Worm (Caenorhabditis elegans) whole organism, early embryonic: Measurements from ENCODE around the gene ZK666.11.

Experiments used
- B0310.2 ChIP-seq: sonication (generic microtip); optimal IDR thresholded peaks from 2 replicates; lab custom pipeline; 2016; ENCODE audit warnings: mild to moderate bottlenecking, missing genetic modification characterization, missing compliant biosample characterization
- F13C5.2 ChIP-seq: sonication (generic microtip); optimal IDR thresholded peaks from 2 replicates; lab custom pipeline; 2017; ENCODE audit warnings: mild to moderate bottlenecking, missing genetic modification characterization, inconsistent platforms, missing compliant biosample characterization
- ama-1 ChIP-seq: fragments of 150-350 bp; optimal IDR thresholded peaks from 2 replicates; lab custom pipeline; 2014
- ceh-36 ChIP-seq: sonication (generic microtip); optimal IDR thresholded peaks from 2 replicates; lab custom pipeline; 2016; ENCODE audit warnings: missing genetic modification characterization, inconsistent platforms, missing compliant biosample characterization
- flt-1 ChIP-seq: fragments of 200-800 bp; sonication (Bioruptor generic); IDR thresholded peaks from 2 replicates; pipeline ENCODE4 v1.3.6; 2022; ENCODE audit warnings: missing genetic modification characterization, missing compliant biosample characterization
- pes-1 ChIP-seq: fragments of 200-800 bp; sonication (Bioruptor generic); IDR thresholded peaks from 2 replicates; pipeline ENCODE4 v1.3.6; 2022; ENCODE audit warnings: missing genetic modification reagents, missing genetic modification characterization, missing compliant biosample characterization
- scrt-1 ChIP-seq: fragments of 200-800 bp; sonication (Bioruptor generic); IDR thresholded peaks from 2 replicates; pipeline ENCODE4 v1.3.6; 2022; ENCODE audit warnings: missing genetic modification characterization, missing compliant biosample characterization
- sea-1 ChIP-seq: fragments of 200-800 bp; sonication (Bioruptor generic); conservative IDR thresholded peaks from 2 replicates; pipeline ENCODE4 v1.3.6; 2022; ENCODE audit warnings: missing genetic modification characterization, missing compliant biosample characterization
- tra-4 ChIP-seq: sonication (generic microtip); optimal IDR thresholded peaks from 2 replicates; lab custom pipeline; 2017; ENCODE audit warnings: missing genetic modification characterization, missing compliant biosample characterization

DNA sequence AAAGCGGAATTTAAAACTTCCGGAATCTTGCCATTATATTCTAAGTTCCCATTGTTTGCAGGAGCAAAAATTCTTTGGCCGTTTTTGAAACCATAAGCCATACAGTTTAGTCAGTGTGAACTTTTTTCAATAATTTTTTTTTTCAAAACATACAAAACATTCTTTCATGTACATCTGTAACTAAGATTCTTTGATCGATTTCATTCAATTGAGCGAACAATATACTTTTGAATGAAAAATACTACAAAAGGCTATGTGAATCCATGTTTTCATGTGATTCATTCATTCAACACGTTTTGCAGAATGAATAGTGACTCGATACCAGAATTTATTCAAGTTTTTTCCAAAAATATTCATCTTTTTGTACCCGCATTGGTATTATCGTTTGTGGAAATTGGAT lies 4.4 kb downstream of the ZK666.11 start, which contains the start of gene ZK666.15:
- TF ChIP-seq pes-1 (GFP tag; lab: Robert Waterston, UW): no peak
- TF ChIP-seq F13C5.2 (tag; lab: Kevin White, UChicago): no peak
- no peak for TF ChIP-seq scrt-1 (GFP tag; lab: Robert Waterston, UW)
- TF ChIP-seq ceh-36 (tag; lab: Kevin White, UChicago): no peak
- TF ChIP-seq flt-1 (GFP tag; lab: Robert Waterston, UW): no peak
- TF ChIP-seq ama-1: no peak
- TF ChIP-seq sea-1 (GFP tag; lab: Robert Waterston, UW): no peak
- TF ChIP-seq tra-4 (tag; lab: Kevin White, UChicago): no peak
- no peak for TF ChIP-seq B0310.2 (tag; lab: Kevin White, UChicago)
